Fruit fly (Drosophila melanogaster): Measurements from ENCODE around the gene CG15211.

Gene CG15211

dm6 chrX:10764206-10764605 is 8.1 kb upstream of the CG15211 start, which contains the start of gene Tango5 (continued):
- no peak for TF ChIP-seq CG8359 (GFP tag; optimal IDR thresholded peaks at IDR 0.05; ENCODE audit: borderline replicate concordance)
- 0 out of 2 replicates have a peak, but pooled peaks have one; percentile 25 for TF ChIP-seq MBD-R2 (GFP tag; IDR thresholded peaks at IDR 0.05)
- peak; percentile 33 for TF ChIP-seq CG30020 (tag; optimal IDR thresholded peaks at IDR 0.05)
- TF ChIP-seq CG2116 (GFP tag; optimal IDR thresholded peaks at IDR 0.05): peak; percentile 58
- TF ChIP-seq Fer3 (tag; optimal IDR thresholded peaks at IDR 0.05): no peak
- TF ChIP-seq p53 (GFP tag; optimal IDR thresholded peaks at IDR 0.05): peak; percentile 11
- TF ChIP-seq amos (GFP tag; IDR thresholded peaks at IDR 0.05; ENCODE audit: partially characterized antibody): peak; percentile 61; the same call in 1 of the 2 replicates
- TF ChIP-seq CG13624 (GFP tag; optimal IDR thresholded peaks at IDR 0.05): peak; percentile 71
- no peak for TF ChIP-seq CG11723 (GFP tag; optimal IDR thresholded peaks at IDR 0.05)
- TF ChIP-seq YL-1 (GFP tag; optimal IDR thresholded peaks at IDR 0.05): peak; percentile 21
- peak; percentile 88 for TF ChIP-seq abd-A (tag; optimal IDR thresholded peaks at IDR 0.05)
- TF ChIP-seq CG8478 (optimal IDR thresholded peaks at IDR 0.05): peak; percentile 75
- peak; percentile 47 for TF ChIP-seq gro (GFP tag; optimal IDR thresholded peaks at IDR 0.05)
- TF ChIP-seq CG3847 (GFP tag; IDR thresholded peaks at IDR 0.05): peak; percentile 68
- TF ChIP-seq Atf6 (GFP tag; IDR thresholded peaks at IDR 0.05): no peak
- peak; percentile 69 for TF ChIP-seq nmo (GFP tag; optimal IDR thresholded peaks at IDR 0.05)
- 0 out of 3 replicates have a peak, but pooled peaks have one; percentile 25 for TF ChIP-seq row (GFP tag; IDR thresholded peaks at IDR 0.05)
- no peak for TF ChIP-seq Dfd (GFP tag; optimal IDR thresholded peaks at IDR 0.05)
- TF ChIP-seq Oaz (GFP tag; IDR thresholded peaks at IDR 0.05): no peak
- peak; percentile 61 for TF ChIP-seq Scr (GFP tag; IDR thresholded peaks at IDR 0.05; ENCODE audit: partially characterized antibody)
- no peak for TF ChIP-seq CG7357 (GFP tag; IDR thresholded peaks at IDR 0.05)
- no peak for TF ChIP-seq ewg (GFP tag; optimal IDR thresholded peaks at IDR 0.05)
- no peak for TF ChIP-seq cas (GFP tag; IDR thresholded peaks at IDR 0.05)
- TF ChIP-seq CG17186 (GFP tag; optimal IDR thresholded peaks at IDR 0.05): peak; percentile 59
- peak; percentile 10 for TF ChIP-seq CG12769 (tag; optimal IDR thresholded peaks at IDR 0.05)
- TF ChIP-seq sd (tag; optimal IDR thresholded peaks at IDR 0.05): peak; percentile 34
- peak; percentile 35 for TF ChIP-seq CG1832 (GFP tag; optimal IDR thresholded peaks at IDR 0.05)
- TF ChIP-seq crp (GFP tag; optimal IDR thresholded peaks at IDR 0.05): peak in 1 of 2 experiments; percentile 19
- TF ChIP-seq fru (optimal IDR thresholded peaks at IDR 0.05): no peak
- TF ChIP-seq zfh2 (GFP tag; optimal IDR thresholded peaks at IDR 0.05): no peak
- TF ChIP-seq grn (GFP tag; optimal IDR thresholded peaks at IDR 0.05): peak; percentile 51
- TF ChIP-seq exex (tag; optimal IDR thresholded peaks at IDR 0.05): no peak
- peak; percentile 69 for TF ChIP-seq CG14710 (tag; optimal IDR thresholded peaks at IDR 0.05)
- TF ChIP-seq hth (optimal IDR thresholded peaks at IDR 0.05): no peak
- TF ChIP-seq Deaf1 (tag; optimal IDR thresholded peaks at IDR 0.05): peak; percentile 1
- TF ChIP-seq nom (GFP tag; optimal IDR thresholded peaks at IDR 0.05): no peak
- no peak for TF ChIP-seq Max (GFP tag; optimal IDR thresholded peaks at IDR 0.05)
- peak; percentile 73 for TF ChIP-seq HmgZ (tag; optimal IDR thresholded peaks at IDR 0.05)
- peak; percentile 83 for TF ChIP-seq CG1603 (tag; optimal IDR thresholded peaks at IDR 0.05)
- TF ChIP-seq ken (GFP tag; IDR thresholded peaks at IDR 0.05): no peak
- no peak for TF ChIP-seq CG4404 (GFP tag; IDR thresholded peaks at IDR 0.05)
- peak; percentile 57; the same call in 1 of the 2 replicates for TF ChIP-seq GATAe (GFP tag; conservative IDR thresholded peaks at IDR 0.05)
- peak; percentile 93 for TF ChIP-seq gfzf (GFP tag; optimal IDR thresholded peaks at IDR 0.05)
- TF ChIP-seq CrebB (tag; optimal IDR thresholded peaks at IDR 0.05): peak; percentile 15
- TF ChIP-seq lov (optimal IDR thresholded peaks at IDR 0.05): no peak
- TF ChIP-seq lov (GFP tag; IDR thresholded peaks at IDR 0.05): no peak
- TF ChIP-seq klu (GFP tag; IDR thresholded peaks at IDR 0.05): no peak
- no peak for TF ChIP-seq CG17328 (GFP tag; IDR thresholded peaks at IDR 0.05)
- TF ChIP-seq CG13123 (GFP tag; optimal IDR thresholded peaks at IDR 0.05): no peak
- TF ChIP-seq kni (GFP tag; optimal IDR thresholded peaks at IDR 0.05): no peak
- TF ChIP-seq phol (tag; optimal IDR thresholded peaks at IDR 0.05): peak; percentile 46
- no peak for TF ChIP-seq ase (GFP tag; IDR thresholded peaks at IDR 0.05)
